Worm (Caenorhabditis elegans) whole organism, L4 larva: ENCODE results near the gene T27A8.2.

Source experiments
- ZK337.2 ChIP-seq: fragments of 200-800 bp; sonication (Bioruptor generic); IDR thresholded peaks from 2 replicates; pipeline ENCODE4 v1.3.6; 2022; ENCODE audit warnings: missing genetic modification reagents, missing genetic modification characterization, missing compliant biosample characterization
- aha-1 ChIP-seq: fragments of 150-350 bp; peaks from one replicate; lab custom pipeline; 2014; ENCODE audit warnings: missing biosample characterization, missing genetic modification characterization
- ces-1 ChIP-seq: fragments of 150-350 bp; sonication (generic microtip); optimal IDR thresholded peaks from 4 replicates; lab custom pipeline; 2014; ENCODE audit warnings: missing biosample characterization, missing genetic modification reagents, missing genetic modification characterization
- lin-39 ChIP-seq: fragments of 150-350 bp; optimal IDR thresholded peaks from 2 replicates; lab custom pipeline; 2014; ENCODE audit warnings: missing biosample characterization, missing genetic modification reagents, missing genetic modification characterization
- nhr-10 ChIP-seq: fragments of 150-350 bp; optimal IDR thresholded peaks from 2 replicates; lab custom pipeline; 2014; ENCODE audit warnings: missing biosample characterization, missing genetic modification characterization
- nhr-11 ChIP-seq: fragments of 150-350 bp; optimal IDR thresholded peaks from 2 replicates; lab custom pipeline; 2014; ENCODE audit warnings: missing biosample characterization, missing genetic modification characterization

DNA sequence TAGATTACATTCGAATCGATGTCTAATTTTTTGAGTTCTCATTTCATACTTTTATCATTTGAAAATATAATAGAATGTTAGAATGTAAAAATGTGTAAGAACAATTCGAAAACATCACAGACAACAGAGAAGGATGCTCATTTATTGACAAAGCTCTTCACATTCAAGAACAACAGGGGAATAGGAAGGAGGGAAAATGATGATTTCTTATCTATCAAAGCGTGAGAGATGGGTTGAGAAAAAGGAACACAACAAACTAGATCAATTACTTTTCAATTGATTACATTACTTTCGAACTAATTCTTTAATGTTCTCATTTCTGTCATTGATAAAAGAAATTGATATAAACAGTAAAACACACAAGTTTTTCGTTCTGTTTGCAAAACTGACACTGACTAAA is 41.9 kb downstream of the T27A8.2 start, which contains the start of the genes VB0395L.1 and nhx-1:
- TF ChIP-seq ZK337.2 (no peak), lin-39 (tag; lab: Kevin White, UChicago) (no peak), nhr-11 (no peak), nhr-10 (no peak), aha-1 (tag; lab: Kevin White, UChicago) (no peak), ces-1 (GFP tag; lab: Kevin White, UChicago) (no peak)
